Fruit fly (Drosophila melanogaster) whole organism, embryonic: Measurements from ENCODE around the gene CG3587.
A peak's percentile ranks its signal among the peaks of the same experiment; 100 is the strongest.

ENCODE experiments used
- Asciz ChIP-seq: fragments of 200-800 bp; sonication (Bioruptor generic); optimal IDR thresholded peaks from 2 replicates; lab custom pipeline; 2017; ENCODE audit warnings: missing biosample characterization, mild to moderate bottlenecking, missing genetic modification characterization, missing genetic modification reagents
- Atf-2 ChIP-seq: fragments of 200-800 bp; sonication (Bioruptor generic); optimal IDR thresholded peaks from 2 replicates; lab custom pipeline; 2016; ENCODE audit warnings: missing biosample characterization, missing genetic modification characterization
- CG10147 ChIP-seq: fragments of 200-800 bp; sonication (Bioruptor generic); optimal IDR thresholded peaks from 2 replicates; lab custom pipeline; 2019; ENCODE audit warnings: missing biosample characterization, mild to moderate bottlenecking, missing genetic modification characterization, moderate library complexity
- CG10565 ChIP-seq: fragments of 200-800 bp; sonication (Bioruptor generic); optimal IDR thresholded peaks from 3 replicates; lab custom pipeline; 2016; ENCODE audit warnings: missing biosample characterization, mild to moderate bottlenecking, missing genetic modification characterization
- CG11456 ChIP-seq: fragments of 200-800 bp; sonication (Bioruptor generic); IDR thresholded peaks from 3 replicates; pipeline ENCODE4 v1.3.6; 2022; ENCODE audit warnings: missing biosample characterization, missing genetic modification characterization
- CG11695 ChIP-seq: fragments of 200-800 bp; sonication (Bioruptor generic); IDR thresholded peaks from 3 replicates; pipeline ENCODE4 v1.3.6; 2022; ENCODE audit warnings: missing biosample characterization, missing genetic modification characterization
- CG12236 ChIP-seq: fragments of 200-800 bp; sonication (Bioruptor generic); optimal IDR thresholded peaks from 2 replicates; lab custom pipeline; 2016; ENCODE audit warnings: missing biosample characterization, missing genetic modification characterization
- CG13296 ChIP-seq: fragments of 200-800 bp; sonication (Bioruptor generic); optimal IDR thresholded peaks from 3 replicates; lab custom pipeline; 2018; ENCODE audit warnings: missing biosample characterization, mild to moderate bottlenecking, missing genetic modification characterization
- CG14441 ChIP-seq: fragments of 200-800 bp; sonication (Bioruptor generic); IDR thresholded peaks from 2 replicates; pipeline ENCODE4 v1.3.6; 2022; ENCODE audit warnings: missing biosample characterization, missing genetic modification characterization
- CG15479 ChIP-seq: fragments of 200-800 bp; sonication (Bioruptor generic); optimal IDR thresholded peaks from 3 replicates; lab custom pipeline; 2019; ENCODE audit warnings: missing biosample characterization, mild to moderate bottlenecking, missing genetic modification characterization, moderate library complexity
- CG17361 ChIP-seq: fragments of 200-800 bp; sonication (Bioruptor generic); IDR thresholded peaks from 3 replicates; pipeline ENCODE4 v1.3.6; 2022; ENCODE audit warnings: missing biosample characterization, missing genetic modification characterization
- CG17568 ChIP-seq: fragments of 200-800 bp; sonication (Bioruptor generic); optimal IDR thresholded peaks from 2 replicates; lab custom pipeline; 2018; ENCODE audit warnings: missing biosample characterization, mild to moderate bottlenecking, missing genetic modification characterization, moderate library complexity
- CG17802 ChIP-seq: fragments of 200-800 bp; sonication (Bioruptor generic); optimal IDR thresholded peaks from 2 replicates; lab custom pipeline; 2018; ENCODE audit warnings: missing biosample characterization, mild to moderate bottlenecking, missing genetic modification characterization, moderate library complexity
- CG18262 ChIP-seq: fragments of 200-800 bp; optimal IDR thresholded peaks from 3 replicates; lab custom pipeline; 2019; ENCODE audit warnings: missing biosample characterization, mild to moderate bottlenecking, missing genetic modification characterization, moderate library complexity
- CG30020 ChIP-seq: fragments of 200-800 bp; optimal IDR thresholded peaks from 2 replicates; lab custom pipeline; 2019; ENCODE audit warnings: missing biosample characterization, mild to moderate bottlenecking, missing genetic modification characterization, moderate library complexity
- CG3163 ChIP-seq: fragments of 200-800 bp; sonication (Bioruptor generic); optimal IDR thresholded peaks from 3 replicates; lab custom pipeline; 2016; ENCODE audit warnings: missing biosample characterization, missing genetic modification characterization
- CG3407 ChIP-seq: fragments of 200-800 bp; sonication (Bioruptor generic); optimal IDR thresholded peaks from 2 replicates; lab custom pipeline; 2018; ENCODE audit warnings: missing biosample characterization, mild to moderate bottlenecking, missing genetic modification characterization
- CG34224 ChIP-seq: fragments of 200-800 bp; sonication (Bioruptor generic); IDR thresholded peaks from 3 replicates; pipeline ENCODE4 v1.3.6; 2022; ENCODE audit warnings: missing biosample characterization, missing genetic modification characterization; ENCODE audit not compliant: partially characterized antibody
- CG34422 ChIP-seq: fragments of 200-800 bp; sonication (Bioruptor generic); IDR thresholded peaks from 3 replicates; pipeline ENCODE4 v1.3.6; 2022; ENCODE audit warnings: missing biosample characterization, missing genetic modification characterization
- CG3847 ChIP-seq: fragments of 200-800 bp; sonication (Bioruptor generic); IDR thresholded peaks from 2 replicates; pipeline ENCODE4 v1.3.6; 2022; ENCODE audit warnings: missing biosample characterization, missing genetic modification characterization
- CG5180 ChIP-seq: fragments of 200-800 bp; sonication (Bioruptor generic); optimal IDR thresholded peaks from 3 replicates; lab custom pipeline; 2017; ENCODE audit warnings: missing biosample characterization, missing genetic modification characterization, mild to moderate bottlenecking, moderate library complexity, missing genetic modification reagents
- CG5245 ChIP-seq: fragments of 200-800 bp; sonication (Bioruptor generic); optimal IDR thresholded peaks from 3 replicates; lab custom pipeline; 2016; ENCODE audit warnings: missing biosample characterization, missing genetic modification characterization
- CG7839 ChIP-seq: fragments of 200-800 bp; sonication (Bioruptor generic); optimal IDR thresholded peaks from 3 replicates; lab custom pipeline; 2018; ENCODE audit warnings: missing biosample characterization, mild to moderate bottlenecking, missing genetic modification characterization, moderate library complexity
- CG9932 ChIP-seq: fragments of 200-800 bp; sonication (Bioruptor generic); IDR thresholded peaks from 2 replicates; pipeline ENCODE4 v1.3.6; 2022; ENCODE audit warnings: missing biosample characterization, missing genetic modification characterization
- D19A ChIP-seq: fragments of 200-800 bp; optimal IDR thresholded peaks from 3 replicates; lab custom pipeline; 2019; ENCODE audit warnings: missing biosample characterization, mild to moderate bottlenecking, missing genetic modification characterization, moderate library complexity
- Dll ChIP-seq: fragments of 200-800 bp; sonication (Bioruptor generic); IDR thresholded peaks from 4 replicates; pipeline ENCODE4 v1.3.6; 2022; ENCODE audit warnings: missing biosample characterization, missing genetic modification characterization; ENCODE audit not compliant: partially characterized antibody
- Doc2 ChIP-seq: fragments of 200-800 bp; sonication (Bioruptor generic); IDR thresholded peaks from 2 replicates; pipeline ENCODE4 v1.3.6; 2022; ENCODE audit warnings: missing biosample characterization, missing genetic modification characterization
- H15 ChIP-seq: fragments of 200-800 bp; sonication (Bioruptor generic); IDR thresholded peaks from 3 replicates; pipeline ENCODE4 v1.3.6; 2022; ENCODE audit warnings: missing biosample characterization, missing genetic modification characterization
- Hmr ChIP-seq: fragments of 200-800 bp; sonication (Bioruptor generic); optimal IDR thresholded peaks from 3 replicates; lab custom pipeline; 2017; ENCODE audit warnings: mild to moderate bottlenecking, missing biosample characterization, missing genetic modification reagents, missing genetic modification characterization
- NfI ChIP-seq: fragments of 200-800 bp; sonication (Bioruptor generic); optimal IDR thresholded peaks from 3 replicates; lab custom pipeline; 2018; ENCODE audit warnings: missing biosample characterization, mild to moderate bottlenecking, missing genetic modification characterization, moderate library complexity
- Opbp ChIP-seq: fragments of 200-800 bp; sonication (Bioruptor generic); IDR thresholded peaks from 3 replicates; pipeline ENCODE4 v1.3.6; 2022; ENCODE audit warnings: missing biosample characterization, missing genetic modification characterization; ENCODE audit not compliant: partially characterized antibody
- Rfx ChIP-seq: fragments of 200-800 bp; sonication (Bioruptor generic); IDR thresholded peaks from 2 replicates; pipeline ENCODE4 v1.3.6; 2022; ENCODE audit warnings: missing biosample characterization, missing genetic modification characterization
- Six4 ChIP-seq: fragments of 200-800 bp; sonication (Bioruptor generic); optimal IDR thresholded peaks from 2 replicates; lab custom pipeline; 2016; ENCODE audit warnings: missing biosample characterization, missing genetic modification characterization
- Tbp ChIP-seq: fragments of >200 bp; optimal IDR thresholded peaks from 2 replicates; lab custom pipeline; 2018; ENCODE audit warnings: missing biosample characterization, missing genetic modification characterization
- Vsx1 ChIP-seq: fragments of 200-800 bp; sonication (Bioruptor generic); optimal IDR thresholded peaks from 2 replicates; lab custom pipeline; 2017; ENCODE audit warnings: missing biosample characterization, mild to moderate bottlenecking, missing genetic modification characterization, missing genetic modification reagents
- dm ChIP-seq: fragments of 200-800 bp; sonication (Bioruptor generic); optimal IDR thresholded peaks from 3 replicates; lab custom pipeline; 2016; ENCODE audit warnings: missing biosample characterization, missing genetic modification characterization
- eve ChIP-seq, 2 experiments: fragments of >200 bp; optimal IDR thresholded peaks; 2 replicates each; lab custom pipeline; 2017; ENCODE audit warnings: missing biosample characterization in 2 of 2, missing genetic modification characterization in 2 of 2
- fd102C ChIP-seq: fragments of 200-800 bp; sonication (Bioruptor generic); optimal IDR thresholded peaks from 2 replicates; lab custom pipeline; 2018; ENCODE audit warnings: missing biosample characterization, mild to moderate bottlenecking, missing genetic modification characterization, moderate library complexity
- fru ChIP-seq: fragments of >200 bp; optimal IDR thresholded peaks from 2 replicates; lab custom pipeline; 2017
- hbn ChIP-seq: fragments of 200-800 bp; sonication (Bioruptor generic); IDR thresholded peaks from 2 replicates; pipeline ENCODE4 v1.3.6; 2022; ENCODE audit warnings: missing biosample characterization, missing genetic modification characterization; ENCODE audit not compliant: partially characterized antibody
- lmd ChIP-seq: fragments of 200-800 bp; sonication (Bioruptor generic); IDR thresholded peaks from 2 replicates; pipeline ENCODE4 v1.3.6; 2022; ENCODE audit warnings: missing biosample characterization, missing genetic modification characterization
- seq ChIP-seq: fragments of 200-800 bp; sonication (Bioruptor generic); IDR thresholded peaks from 2 replicates; pipeline ENCODE4 v1.3.6; 2022; ENCODE audit warnings: missing biosample characterization, missing genetic modification characterization
- sima ChIP-seq: fragments of 200-800 bp; sonication (Bioruptor generic); optimal IDR thresholded peaks from 2 replicates; lab custom pipeline; 2016; ENCODE audit warnings: missing biosample characterization, missing genetic modification characterization
- sqz ChIP-seq: fragments of 200-800 bp; sonication (Bioruptor generic); optimal IDR thresholded peaks from 3 replicates; lab custom pipeline; 2018; ENCODE audit warnings: missing biosample characterization, mild to moderate bottlenecking, missing genetic modification characterization
- tin ChIP-seq: fragments of 200-800 bp; sonication (Bioruptor generic); optimal IDR thresholded peaks from 3 replicates; lab custom pipeline; 2016; ENCODE audit warnings: missing biosample characterization, missing genetic modification characterization
- tna ChIP-seq: fragments of 200-800 bp; sonication (Bioruptor generic); IDR thresholded peaks from 2 replicates; pipeline ENCODE4 v1.3.6; 2022; ENCODE audit warnings: missing biosample characterization, missing genetic modification characterization; ENCODE audit not compliant: partially characterized antibody
- wek ChIP-seq: fragments of 200-800 bp; sonication (Bioruptor generic); optimal IDR thresholded peaks from 3 replicates; lab custom pipeline; 2018; ENCODE audit warnings: missing biosample characterization, mild to moderate bottlenecking, missing genetic modification characterization, moderate library complexity
- z ChIP-seq: fragments of 200-800 bp; sonication (Bioruptor generic); IDR thresholded peaks from 3 replicates; pipeline ENCODE4 v1.3.6; 2022; ENCODE audit warnings: missing biosample characterization, missing genetic modification characterization

CG3587 gene

DNA sequence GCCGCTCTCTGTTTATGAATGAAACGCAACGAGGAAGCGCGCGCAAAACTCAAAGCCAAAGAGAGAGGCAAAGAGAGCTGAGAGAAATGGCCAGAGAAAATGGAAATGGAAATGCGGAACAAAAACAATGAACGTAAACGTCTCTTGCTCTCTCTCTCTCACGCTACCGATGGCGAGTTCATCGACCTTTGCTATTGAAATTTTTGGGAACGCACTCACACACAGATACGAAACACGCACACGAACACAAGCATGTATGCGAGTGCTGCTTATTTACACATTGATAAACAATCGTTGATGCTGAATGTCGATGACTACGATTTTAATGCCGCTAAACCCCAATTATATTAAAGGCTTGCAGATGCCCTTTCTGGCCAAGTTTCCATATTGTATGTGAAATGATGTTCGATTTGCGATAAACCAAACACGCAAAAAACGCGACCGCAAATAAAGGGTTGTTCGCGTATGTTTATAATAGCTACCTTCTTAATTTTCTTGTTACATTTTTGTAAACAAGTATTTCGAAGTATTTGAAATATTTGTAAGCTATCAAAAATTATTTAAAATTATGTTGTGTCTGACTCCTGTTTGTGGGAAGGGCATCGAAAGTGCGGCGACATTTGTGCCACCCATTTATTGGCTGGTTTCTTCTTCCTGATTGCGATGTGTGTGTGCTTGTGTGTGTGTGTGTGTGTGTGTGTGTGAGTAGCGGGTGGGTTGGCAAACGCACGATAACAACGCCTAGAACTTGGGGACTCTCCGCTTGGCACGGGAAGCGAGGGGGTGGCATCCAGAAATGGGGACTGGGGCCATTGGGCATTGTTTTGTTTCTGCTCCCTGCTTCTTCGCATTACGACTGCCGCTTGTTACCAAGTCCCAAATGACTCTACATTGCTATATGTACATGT is 3.5 kb downstream of the CG3587 start (continued):
- peak; percentile 52 for TF ChIP-seq CG17802 (tag; lab: Kevin White, UChicago)
- TF ChIP-seq Rfx (GFP tag; lab: Robert Waterston, UW): peak; percentile 40; the same call in 1 of the 2 replicates
- peak; percentile 42 for TF ChIP-seq CG3847 (GFP tag; lab: Robert Waterston, UW)
- no peak for TF ChIP-seq Tbp
- TF ChIP-seq Opbp: no peak
- peak; percentile 53 for TF ChIP-seq tin (GFP tag; lab: Kevin White, UChicago)
- TF ChIP-seq CG13296: peak; percentile 47
- TF ChIP-seq fd102C (GFP tag; lab: Kevin White, UChicago): no peak
- no peak for TF ChIP-seq CG15479 (GFP tag; lab: Kevin White, UChicago)
- TF ChIP-seq sima (GFP tag; lab: Kevin White, UChicago): peak; percentile 27
- TF ChIP-seq CG5245 (GFP tag; lab: Kevin White, UChicago): peak; percentile 15
- TF ChIP-seq CG30020: peak; percentile 9
- no peak for TF ChIP-seq tna (GFP tag; lab: Robert Waterston, UW)
- no peak for TF ChIP-seq z (GFP tag; lab: Robert Waterston, UW)
- 0 out of 3 replicates have a peak, but pooled peaks have one; percentile 8 for TF ChIP-seq CG34422 (GFP tag; lab: Robert Waterston, UW)
- TF ChIP-seq hbn (GFP tag; lab: Robert Waterston, UW): no peak
- peak; percentile 38 for TF ChIP-seq sqz
- TF ChIP-seq CG17568 (GFP tag; lab: Kevin White, UChicago): peak; percentile 41
- TF ChIP-seq CG34224 (GFP tag; lab: Robert Waterston, UW): no peak
- peak; percentile 100 for TF ChIP-seq D19A (tag; lab: Kevin White, UChicago)
- no peak for TF ChIP-seq Dll
- no peak for TF ChIP-seq H15
- peak; percentile 75 for TF ChIP-seq Vsx1 (GFP tag; lab: Kevin White, UChicago)
- TF ChIP-seq CG3163 (GFP tag; lab: Kevin White, UChicago): peak; percentile 93
- TF ChIP-seq CG7839 (tag; lab: Kevin White, UChicago): peak; percentile 85
- TF ChIP-seq CG18262 (tag; lab: Kevin White, UChicago): peak; percentile 86
- TF ChIP-seq Doc2 (GFP tag; lab: Robert Waterston, UW): no peak
- peak; percentile 76 for TF ChIP-seq Hmr (GFP tag; lab: Kevin White, UChicago)
- TF ChIP-seq dm (GFP tag; lab: Kevin White, UChicago): peak; percentile 42
- peak; percentile 41 for TF ChIP-seq CG10565 (GFP tag; lab: Kevin White, UChicago)
- TF ChIP-seq CG10147 (GFP tag; lab: Kevin White, UChicago): peak; percentile 74
- 0 out of 3 replicates have a peak, but pooled peaks have one; percentile 24 for TF ChIP-seq CG11695 (GFP tag; lab: Robert Waterston, UW)
- no peak for TF ChIP-seq CG14441 (GFP tag; lab: Robert Waterston, UW)
- no peak for TF ChIP-seq CG11456 (GFP tag; lab: Robert Waterston, UW)
- peak; percentile 58 for TF ChIP-seq Atf-2 (GFP tag; lab: Kevin White, UChicago)
- no peak for TF ChIP-seq CG5180 (GFP tag; lab: Kevin White, UChicago)
- peak; percentile 76 for TF ChIP-seq NfI (GFP tag; lab: Kevin White, UChicago)
- TF ChIP-seq CG12236: peak; percentile 56
- peak; percentile 57 for TF ChIP-seq Asciz
- TF ChIP-seq eve (GFP tag; optimal IDR thresholded peaks at IDR 0.05; lab: Kevin White, UChicago): no peak
- no peak for TF ChIP-seq wek (GFP tag; lab: Kevin White, UChicago)
- peak; percentile 68 for TF ChIP-seq lmd
- TF ChIP-seq CG17361 (GFP tag; lab: Robert Waterston, UW): peak; percentile 90
- no peak for TF ChIP-seq seq (GFP tag; lab: Robert Waterston, UW)
- peak; percentile 30; the same call in 1 of the 2 replicates for TF ChIP-seq CG9932
- TF ChIP-seq fru (lab: Kevin White, UChicago): no peak
- TF ChIP-seq Six4 (GFP tag; lab: Kevin White, UChicago): peak; percentile 66
- TF ChIP-seq CG3407 (GFP tag; lab: Kevin White, UChicago): peak; percentile 44
